Worm (Caenorhabditis elegans) whole organism, young adult: ENCODE results near the gene F10A3.11.

Experiments
- B0019.2 ChIP-seq: fragments of 200-800 bp; sonication (Bioruptor generic); conservative IDR thresholded peaks from 2 replicates; pipeline ENCODE4 v1.3.6; 2022; ENCODE audit warnings: missing genetic modification reagents, missing genetic modification characterization, missing compliant biosample characterization
- C17E4.6 ChIP-seq: fragments of 200-800 bp; sonication (Bioruptor generic); IDR thresholded peaks from 2 replicates; pipeline ENCODE4 v1.3.6; 2022; ENCODE audit warnings: missing genetic modification reagents, missing genetic modification characterization, missing compliant biosample characterization
- F10E7.11 ChIP-seq: sonication (generic microtip); optimal IDR thresholded peaks from 2 replicates; lab custom pipeline; 2017; ENCODE audit warnings: mild to moderate bottlenecking, missing genetic modification characterization, moderate library complexity, missing compliant biosample characterization
- F23B12.7 ChIP-seq: sonication (generic microtip); optimal IDR thresholded peaks from 2 replicates; lab custom pipeline; 2017; ENCODE audit warnings: missing genetic modification characterization, mild to moderate bottlenecking, missing compliant biosample characterization, antibody characterized with exemption, moderate library complexity; ENCODE audit not compliant: insufficient read depth
- F39B2.1 ChIP-seq: fragments of 200-800 bp; sonication (Bioruptor generic); IDR thresholded peaks from 2 replicates; pipeline ENCODE4 v1.3.6; 2022; ENCODE audit warnings: missing genetic modification reagents, missing genetic modification characterization, missing compliant biosample characterization
- F57C9.4 ChIP-seq: sonication (generic microtip); optimal IDR thresholded peaks from 2 replicates; lab custom pipeline; 2017; ENCODE audit warnings: mild to moderate bottlenecking, missing genetic modification characterization, missing compliant biosample characterization
- K11D2.4 ChIP-seq: fragments of 200-800 bp; sonication (Bioruptor generic); IDR thresholded peaks from 2 replicates; pipeline ENCODE4 v1.3.6; 2022; ENCODE audit warnings: missing genetic modification reagents, missing genetic modification characterization, missing compliant biosample characterization
- T07F8.4 ChIP-seq: sonication (generic microtip); optimal IDR thresholded peaks from 2 replicates; lab custom pipeline; 2016; ENCODE audit warnings: mild to moderate bottlenecking, missing genetic modification characterization, moderate library complexity, missing compliant biosample characterization
- T26A5.8 ChIP-seq: sonication (generic microtip); optimal IDR thresholded peaks from 2 replicates; lab custom pipeline; 2016; ENCODE audit warnings: missing genetic modification characterization, missing compliant biosample characterization
- Y53F4B.3 ChIP-seq: fragments of 200-800 bp; sonication (Bioruptor generic); IDR thresholded peaks from 2 replicates; pipeline ENCODE4 v1.3.6; 2022; ENCODE audit warnings: missing genetic modification reagents, missing genetic modification characterization, missing compliant biosample characterization
- Y67H2A.10 ChIP-seq: fragments of 200-800 bp; sonication (Bioruptor generic); conservative IDR thresholded peaks from 2 replicates; pipeline ENCODE4 v1.3.6; 2022; ENCODE audit warnings: missing genetic modification reagents, missing genetic modification characterization, missing compliant biosample characterization
- Y79H2A.3 ChIP-seq: fragments of 200-800 bp; sonication (Bioruptor generic); conservative IDR thresholded peaks from 2 replicates; pipeline ENCODE4 v1.3.6; 2022; ENCODE audit warnings: missing genetic modification reagents, missing genetic modification characterization, missing compliant biosample characterization
- Y95B8A.8 ChIP-seq: fragments of 200-800 bp; sonication (Bioruptor generic); IDR thresholded peaks from 2 replicates; pipeline ENCODE4 v1.3.6; 2022; ENCODE audit warnings: missing genetic modification reagents, missing genetic modification characterization, missing compliant biosample characterization
- athp-1 ChIP-seq: sonication (generic microtip); optimal IDR thresholded peaks from 2 replicates; lab custom pipeline; 2017; ENCODE audit warnings: mild to moderate bottlenecking, missing genetic modification characterization, missing compliant biosample characterization
- attf-5 ChIP-seq: fragments of 200-800 bp; sonication (Bioruptor generic); optimal IDR thresholded peaks from 2 replicates; lab custom pipeline; 2018; ENCODE audit warnings: mild to moderate bottlenecking, missing genetic modification characterization, missing compliant biosample characterization
- ceh-40 ChIP-seq: fragments of 200-800 bp; sonication (Bioruptor generic); IDR thresholded peaks from 2 replicates; pipeline ENCODE4 v1.3.6; 2022; ENCODE audit warnings: missing genetic modification characterization, missing compliant biosample characterization
- ceh-79 ChIP-seq: sonication (generic microtip); optimal IDR thresholded peaks from 2 replicates; lab custom pipeline; 2017; ENCODE audit warnings: mild to moderate bottlenecking, missing genetic modification characterization, missing compliant biosample characterization
- ceh-91 ChIP-seq: fragments of 200-800 bp; sonication (Bioruptor generic); IDR thresholded peaks from 2 replicates; pipeline ENCODE4 v1.3.6; 2022; ENCODE audit warnings: missing genetic modification reagents, missing genetic modification characterization, missing compliant biosample characterization
- efl-1 ChIP-seq: fragments of 150-350 bp; optimal IDR thresholded peaks from 2 replicates; lab custom pipeline; 2014; ENCODE audit warnings: missing biosample characterization, missing genetic modification reagents, missing genetic modification characterization
- egl-18 ChIP-seq: fragments of 200-800 bp; sonication (Bioruptor generic); IDR thresholded peaks from 2 replicates; pipeline ENCODE4 v1.3.6; 2022; ENCODE audit warnings: missing genetic modification reagents, missing genetic modification characterization, missing compliant biosample characterization
- egrh-3 ChIP-seq: fragments of 200-800 bp; sonication (Bioruptor generic); IDR thresholded peaks from 2 replicates; pipeline ENCODE4 v1.3.6; 2022; ENCODE audit warnings: missing genetic modification reagents, missing genetic modification characterization, missing compliant biosample characterization
- fkh-3 ChIP-seq: sonication (generic microtip); optimal IDR thresholded peaks from 2 replicates; lab custom pipeline; 2016; ENCODE audit warnings: mild to moderate bottlenecking, missing genetic modification characterization, missing compliant biosample characterization
- hlh-12 ChIP-seq: sonication (generic microtip); optimal IDR thresholded peaks from 2 replicates; lab custom pipeline; 2016; ENCODE audit warnings: missing genetic modification characterization, missing compliant biosample characterization
- hlh-26 ChIP-seq: fragments of 200-800 bp; sonication (Bioruptor generic); conservative IDR thresholded peaks from 2 replicates; pipeline ENCODE4 v1.3.6; 2022; ENCODE audit warnings: missing genetic modification reagents, missing genetic modification characterization, missing compliant biosample characterization
- hmg-1.2 ChIP-seq: fragments of 200-800 bp; sonication (Bioruptor generic); IDR thresholded peaks from 2 replicates; pipeline ENCODE4 v1.3.6; 2022; ENCODE audit warnings: missing genetic modification reagents, missing genetic modification characterization, missing compliant biosample characterization
- hmg-20 ChIP-seq: fragments of 200-800 bp; sonication (Bioruptor generic); IDR thresholded peaks from 2 replicates; pipeline ENCODE4 v1.3.6; 2022; ENCODE audit warnings: missing genetic modification reagents, missing genetic modification characterization, missing compliant biosample characterization
- hrde-1 ChIP-seq: sonication (generic microtip); optimal IDR thresholded peaks from 2 replicates; lab custom pipeline; 2016; ENCODE audit warnings: missing genetic modification characterization, mild to moderate bottlenecking, missing compliant biosample characterization, moderate library complexity, missing genotype, missing genetic modification reagents, borderline replicate concordance
- lag-1 ChIP-seq: fragments of 200-800 bp; sonication (Bioruptor generic); IDR thresholded peaks from 2 replicates; pipeline ENCODE4 v1.3.6; 2022; ENCODE audit warnings: missing genetic modification reagents, missing genetic modification characterization, missing compliant biosample characterization
- let-607 ChIP-seq, 2 experiments: fragments of 200-800 bp in 1 of 2; sonication (Bioruptor generic) in 1 of 2; sonication (generic microtip) in 1 of 2; optimal IDR thresholded peaks; 2 replicates each; lab custom pipeline; 2016 to 2018; ENCODE audit warnings: mild to moderate bottlenecking in 2 of 2, missing compliant biosample characterization in 2 of 2, missing genetic modification characterization in 2 of 2, moderate library complexity in 2 of 2, missing genotype in 1 of 2
- lin-40 ChIP-seq: sonication (generic microtip); optimal IDR thresholded peaks from 2 replicates; lab custom pipeline; 2016; ENCODE audit warnings: missing genetic modification characterization, mild to moderate bottlenecking, missing compliant biosample characterization, missing genotype, missing genetic modification reagents
- madf-10 ChIP-seq: sonication (generic microtip); optimal IDR thresholded peaks from 2 replicates; lab custom pipeline; 2016; ENCODE audit warnings: mild to moderate bottlenecking, missing genetic modification characterization, missing compliant biosample characterization
- madf-3 ChIP-seq: fragments of 200-800 bp; sonication (Bioruptor generic); IDR thresholded peaks from 2 replicates; pipeline ENCODE4 v1.3.6; 2022; ENCODE audit warnings: missing genetic modification reagents, missing genetic modification characterization, missing compliant biosample characterization
- nhr-90 ChIP-seq: sonication (generic microtip); optimal IDR thresholded peaks from 2 replicates; lab custom pipeline; 2016; ENCODE audit warnings: missing genotype, mild to moderate bottlenecking, missing genetic modification characterization, missing compliant biosample characterization
- pbrm-1 ChIP-seq: fragments of 200-800 bp; sonication (Bioruptor generic); IDR thresholded peaks from 2 replicates; pipeline ENCODE4 v1.3.6; 2022; ENCODE audit warnings: missing genetic modification reagents, missing genetic modification characterization, missing compliant biosample characterization
- snpc-3.4 ChIP-seq: sonication (generic microtip); optimal IDR thresholded peaks from 2 replicates; lab custom pipeline; 2017; ENCODE audit warnings: missing genetic modification characterization, mild to moderate bottlenecking, missing compliant biosample characterization, antibody characterized with exemption, moderate library complexity, missing genotype, missing genetic modification reagents
- snpc-4 ChIP-seq, 5 experiments: fragments of 150-350 bp in 1 of 5; sonication (generic microtip) in 4 of 5; optimal IDR thresholded peaks; 2 replicates each; lab custom pipeline; 2014 to 2018; ENCODE audit warnings: missing genetic modification characterization in 5 of 5, missing biosample characterization in 3 of 5, antibody characterized with exemption in 2 of 5, mild to moderate bottlenecking in 2 of 5, missing compliant biosample characterization in 2 of 5, missing genotype in 2 of 5, moderate library complexity in 2 of 5, missing genetic modification reagents in 1 of 5
- unc-130 ChIP-seq: sonication (generic microtip); optimal IDR thresholded peaks from 2 replicates; lab custom pipeline; 2016; ENCODE audit warnings: missing genetic modification reagents, missing genetic modification characterization, missing compliant biosample characterization
- zfh-2 ChIP-seq: fragments of 200-800 bp; sonication (Bioruptor generic); conservative IDR thresholded peaks from 2 replicates; pipeline ENCODE4 v1.3.6; 2022; ENCODE audit warnings: missing genetic modification reagents, missing genetic modification characterization, missing compliant biosample characterization
- ztf-28 ChIP-seq: fragments of 200-800 bp; sonication (Bioruptor generic); IDR thresholded peaks from 2 replicates; pipeline ENCODE4 v1.3.6; 2022; ENCODE audit warnings: missing genetic modification reagents, missing genetic modification characterization, missing compliant biosample characterization
- ztf-3 ChIP-seq: fragments of 200-800 bp; sonication (Bioruptor generic); optimal IDR thresholded peaks from 2 replicates; lab custom pipeline; 2018; ENCODE audit warnings: mild to moderate bottlenecking, missing genetic modification characterization, missing compliant biosample characterization

F10A3.11 gene

ce11 chrV:16148805-16149204 is 13.7 kb upstream of the F10A3.11 start, which contains the start of gene F10A3.4:
Gene F10A3.4, plus strand, starts transcription at chrV:16149105.
- no peak for TF ChIP-seq ceh-91
- no peak for TF ChIP-seq lag-1 (GFP tag; lab: Robert Waterston, UW)
- TF ChIP-seq athp-1 (tag; lab: Kevin White, UChicago): no peak
- no peak for TF ChIP-seq nhr-90 (tag; lab: Kevin White, UChicago)
- no peak for TF ChIP-seq Y79H2A.3
- no peak for TF ChIP-seq C17E4.6 (GFP tag; lab: Robert Waterston, UW)
- TF ChIP-seq pbrm-1 (GFP tag; lab: Robert Waterston, UW): no peak
- no peak for TF ChIP-seq F57C9.4 (tag; lab: Kevin White, UChicago)
- no peak for TF ChIP-seq ceh-40 (GFP tag; lab: Robert Waterston, UW)
- TF ChIP-seq B0019.2: no peak
- TF ChIP-seq K11D2.4: no peak
- TF ChIP-seq F23B12.7 (tag; lab: Kevin White, UChicago): no peak
- TF ChIP-seq hlh-12 (tag; lab: Kevin White, UChicago): no peak
- no peak for TF ChIP-seq T26A5.8 (tag; lab: Kevin White, UChicago)

ce11 chrV:16153375-16153774 is 9.1 kb upstream of the F10A3.11 start, which contains the start of gene str-254:
Gene str-254, minus strand, starts transcription at chrV:16153475.
- no peak for TF ChIP-seq K11D2.4
- TF ChIP-seq unc-130: no peak
- TF ChIP-seq hmg-20 (GFP tag; lab: Robert Waterston, UW): no peak
- TF ChIP-seq F39B2.1: no peak
- no peak for TF ChIP-seq ceh-79 (tag; lab: Kevin White, UChicago)
- TF ChIP-seq F10E7.11 (tag; lab: Kevin White, UChicago): no peak
- TF ChIP-seq lin-40 (tag; lab: Kevin White, UChicago): no peak
- no peak for TF ChIP-seq snpc-4 (GFP tag; optimal IDR thresholded peaks at IDR 0.05; lab: Kevin White, UChicago)
- TF ChIP-seq snpc-4 (tag; optimal IDR thresholded peaks at IDR 0.05; lab: Kevin White, UChicago): no peak
- no peak for TF ChIP-seq madf-10 (tag; lab: Kevin White, UChicago)
- no peak for TF ChIP-seq Y67H2A.10 (GFP tag; lab: Robert Waterston, UW)
- no peak for TF ChIP-seq ceh-40 (GFP tag; lab: Robert Waterston, UW)
- TF ChIP-seq Y53F4B.3 (GFP tag; lab: Robert Waterston, UW): no peak
- no peak for TF ChIP-seq ztf-3 (GFP tag; lab: Kevin White, UChicago)
- no peak for TF ChIP-seq Y95B8A.8 (GFP tag; lab: Robert Waterston, UW)
- no peak for TF ChIP-seq hmg-1.2 (GFP tag; lab: Robert Waterston, UW)
- TF ChIP-seq zfh-2: no peak
- no peak for TF ChIP-seq efl-1
- no peak for TF ChIP-seq F23B12.7 (tag; lab: Kevin White, UChicago)

DNA sequence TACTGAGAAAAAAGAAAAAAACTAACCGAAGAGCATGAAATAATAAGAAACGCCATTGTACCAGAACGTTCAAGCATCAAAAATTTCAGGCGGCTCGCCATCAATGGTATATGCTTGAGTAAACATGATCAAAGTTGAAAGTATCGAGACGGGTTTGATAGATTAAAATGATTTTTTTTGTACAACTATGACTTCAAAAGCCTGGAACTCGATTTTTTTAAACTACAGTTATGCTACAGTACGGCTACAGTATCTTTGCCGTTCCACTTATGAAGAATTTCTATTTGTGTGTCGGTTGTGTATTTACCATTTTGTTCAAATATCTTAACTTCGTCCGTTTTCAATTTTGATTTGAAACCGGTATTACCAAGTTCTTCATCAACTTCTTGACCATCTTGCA is 7.4 kb upstream of the F10A3.11 start, which contains the start of gene str-97:
TSS of gene str-97 (minus strand) at position 101 of the 400 bp plus-strand sequence.
- TF ChIP-seq hlh-26 (no peak), snpc-3.4 (no peak), ztf-28 (GFP tag; lab: Robert Waterston, UW) (no peak), madf-10 (tag; lab: Kevin White, UChicago) (no peak), madf-3 (no peak), lin-40 (tag; lab: Kevin White, UChicago) (no peak), egl-18 (no peak), fkh-3 (no peak), attf-5 (GFP tag; lab: Kevin White, UChicago) (no peak), hrde-1 (tag; lab: Kevin White, UChicago) (no peak), egrh-3 (no peak), let-607 (tag; optimal IDR thresholded peaks at IDR 0.05; lab: Kevin White, UChicago) (no peak), T07F8.4 (tag; lab: Kevin White, UChicago) (no peak)
